Worm (Caenorhabditis elegans): ENCODE measurements around the gene msp-32.

Gene msp-32

ce11 chrII:4942829-4943228, 44.2 kb downstream of the msp-32 start:
- TF ChIP-seq ets-7 (tag; optimal IDR thresholded peaks at IDR 0.05) (no peak), hmbx-1 (tag; optimal IDR thresholded peaks at IDR 0.05) (no peak), B0310.2 (tag; optimal IDR thresholded peaks at IDR 0.05) (no peak), scrt-1 (GFP tag; IDR thresholded peaks at IDR 0.05) (no peak), hnd-1 (tag; optimal IDR thresholded peaks at IDR 0.05) (no peak), aly-1 (tag; optimal IDR thresholded peaks at IDR 0.05) (no peak), F13C5.2 (tag; optimal IDR thresholded peaks at IDR 0.05) (no peak), ceh-13 (GFP tag; optimal IDR thresholded peaks at IDR 0.05) (no peak), tbx-37 (GFP tag; conservative IDR thresholded peaks at IDR 0.05) (no peak), flt-1 (GFP tag; IDR thresholded peaks at IDR 0.05) (no peak), tra-4 (tag; optimal IDR thresholded peaks at IDR 0.05) (no peak)

- TF ChIP-seq F13C5.2 (tag; optimal IDR thresholded peaks at IDR 0.05) (no peak), hnd-1 (tag; optimal IDR thresholded peaks at IDR 0.05) (no peak), tbx-11 (GFP tag; IDR thresholded peaks at IDR 0.05) (no peak), hmg-4 (GFP tag; optimal IDR thresholded peaks at IDR 0.05) (no peak), scrt-1 (GFP tag; IDR thresholded peaks at IDR 0.05) (no peak), hmbx-1 (tag; optimal IDR thresholded peaks at IDR 0.05) (no peak), flt-1 (GFP tag; IDR thresholded peaks at IDR 0.05) (no peak), ama-1 (optimal IDR thresholded peaks at IDR 0.05) (no peak), ceh-36 (tag; optimal IDR thresholded peaks at IDR 0.05) (no peak), aly-1 (tag; optimal IDR thresholded peaks at IDR 0.05) (no peak), B0310.2 (tag; optimal IDR thresholded peaks at IDR 0.05) (no peak), sea-1 (GFP tag; conservative IDR thresholded peaks at IDR 0.05) (no peak), ets-7 (tag; optimal IDR thresholded peaks at IDR 0.05) (no peak), tbx-37 (GFP tag; conservative IDR thresholded peaks at IDR 0.05) (no peak), pes-1 (GFP tag; IDR thresholded peaks at IDR 0.05) (no peak), ceh-13 (GFP tag; optimal IDR thresholded peaks at IDR 0.05) (no peak)
These were observed 45.2 kb downstream of the msp-32 start, which contains the start of gene mdt-4 for ce11 chrII:4943849-4944248. TSS of gene mdt-4 (minus strand) at chrII:4943949.

- TF ChIP-seq hmg-4 (GFP tag; optimal IDR thresholded peaks at IDR 0.05) (no peak), hmbx-1 (tag; optimal IDR thresholded peaks at IDR 0.05) (no peak), tbx-11 (GFP tag; IDR thresholded peaks at IDR 0.05) (no peak), ets-7 (tag; optimal IDR thresholded peaks at IDR 0.05) (no peak), pes-1 (GFP tag; IDR thresholded peaks at IDR 0.05) (no peak), ama-1 (optimal IDR thresholded peaks at IDR 0.05) (no peak), ceh-36 (tag; optimal IDR thresholded peaks at IDR 0.05) (no peak), aly-1 (tag; optimal IDR thresholded peaks at IDR 0.05) (no peak), hnd-1 (tag; optimal IDR thresholded peaks at IDR 0.05) (no peak), ceh-13 (GFP tag; optimal IDR thresholded peaks at IDR 0.05) (no peak), sea-1 (GFP tag; conservative IDR thresholded peaks at IDR 0.05) (no peak), F13C5.2 (tag; optimal IDR thresholded peaks at IDR 0.05) (no peak), tra-4 (tag; optimal IDR thresholded peaks at IDR 0.05) (no peak), tbx-37 (GFP tag; conservative IDR thresholded peaks at IDR 0.05) (no peak), B0310.2 (tag; optimal IDR thresholded peaks at IDR 0.05) (no peak), flt-1 (GFP tag; IDR thresholded peaks at IDR 0.05) (no peak), scrt-1 (GFP tag; IDR thresholded peaks at IDR 0.05) (no peak)
These were observed 47.1 kb downstream of the msp-32 start, which contains the start of the genes gldi-11 and ZK546.2 for ce11 chrII:4945695-4946094. TSS of gene gldi-11 (minus strand) at chrII:4945789. TSS of gene ZK546.2 (plus strand) at chrII:4946027.

- TF ChIP-seq hnd-1 (tag; optimal IDR thresholded peaks at IDR 0.05): no peak
- TF ChIP-seq tra-4 (tag; optimal IDR thresholded peaks at IDR 0.05): no peak
- no peak for TF ChIP-seq tbx-11 (GFP tag; IDR thresholded peaks at IDR 0.05)
- no peak for TF ChIP-seq pes-1 (GFP tag; IDR thresholded peaks at IDR 0.05)
- no peak for TF ChIP-seq flt-1 (GFP tag; IDR thresholded peaks at IDR 0.05)
- no peak for TF ChIP-seq B0310.2 (tag; optimal IDR thresholded peaks at IDR 0.05)
- no peak for TF ChIP-seq sea-1 (GFP tag; conservative IDR thresholded peaks at IDR 0.05)
- TF ChIP-seq ama-1 (optimal IDR thresholded peaks at IDR 0.05): no peak
These were observed 48.1 kb downstream of the msp-32 start for ce11 chrII:4946775-4947174.

- TF ChIP-seq flt-1 (GFP tag; IDR thresholded peaks at IDR 0.05): no peak
- no peak for TF ChIP-seq hmbx-1 (tag; optimal IDR thresholded peaks at IDR 0.05)
- no peak for TF ChIP-seq sea-1 (GFP tag; conservative IDR thresholded peaks at IDR 0.05)
- no peak for TF ChIP-seq tra-4 (tag; optimal IDR thresholded peaks at IDR 0.05)
- TF ChIP-seq ceh-36 (tag; optimal IDR thresholded peaks at IDR 0.05): no peak
- TF ChIP-seq B0310.2 (tag; optimal IDR thresholded peaks at IDR 0.05): no peak
These were observed 49.5 kb downstream of the msp-32 start for ce11 chrII:4948118-4948517.

All from whole organism, early embryonic.